Fruit fly (Drosophila melanogaster): ENCODE results near the gene CG31704.

Gene CG31704

DNA sequence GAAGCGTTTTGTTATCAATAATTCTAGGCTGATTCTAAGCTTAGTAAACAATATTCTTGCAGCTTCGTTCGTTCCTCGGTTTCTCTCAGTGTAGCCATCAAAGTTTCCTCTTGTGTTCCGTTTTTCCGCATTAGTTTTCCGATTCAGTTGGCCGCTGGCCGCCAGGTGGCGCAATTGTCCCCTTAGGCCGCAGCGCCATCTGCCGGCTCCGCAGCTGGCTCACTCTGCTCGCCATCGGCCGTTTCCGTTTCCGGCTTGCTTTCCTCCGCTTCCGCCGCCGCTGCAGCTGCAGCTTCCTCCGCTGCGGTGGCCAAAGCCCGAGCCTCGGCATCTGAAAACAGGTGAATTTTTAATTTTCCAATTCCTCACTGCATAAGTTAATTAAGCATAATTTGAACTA, 24.1 kb upstream of the CG31704 start (continued):
- TF ChIP-seq disco-r (GFP tag; optimal IDR thresholded peaks at IDR 0.05) (peak; percentile 94), CG31388 (GFP tag; optimal IDR thresholded peaks at IDR 0.05) (peak; percentile 81), CG6791 (GFP tag; IDR thresholded peaks at IDR 0.05; ENCODE audit: partially characterized antibody) (peak; percentile 48; the same call in 1 of the 3 replicates), chm (GFP tag; IDR thresholded peaks at IDR 0.05) (peak; percentile 98), Hr3 (GFP tag; optimal IDR thresholded peaks at IDR 0.05) (peak; percentile 87), Hsf (GFP tag; optimal IDR thresholded peaks at IDR 0.05) (peak; percentile 92), CG12942 (GFP tag; optimal IDR thresholded peaks at IDR 0.05) (peak; percentile 85), abd-A (tag; optimal IDR thresholded peaks at IDR 0.05) (peak; percentile 35), Atf-2 (GFP tag; optimal IDR thresholded peaks at IDR 0.05) (peak; percentile 78), CG6175 (GFP tag; IDR thresholded peaks at IDR 0.05) (peak; percentile 78), Sry-β (GFP tag; optimal IDR thresholded peaks at IDR 0.05) (peak; percentile 77), CG18011 (GFP tag; optimal IDR thresholded peaks at IDR 0.05) (peak; percentile 80), cato (GFP tag; optimal IDR thresholded peaks at IDR 0.05; ENCODE audit: borderline replicate concordance) (peak; percentile 94), vvl (GFP tag; IDR thresholded peaks at IDR 0.05) (peak; percentile 95), CG14441 (GFP tag; IDR thresholded peaks at IDR 0.05) (peak; percentile 89), CrebB (tag; optimal IDR thresholded peaks at IDR 0.05) (peak; percentile 89), tgo (GFP tag; IDR thresholded peaks at IDR 0.05) (peak; percentile 74), CG8290 (GFP tag; optimal IDR thresholded peaks at IDR 0.05) (peak; percentile 92), CG8290 (tag; optimal IDR thresholded peaks at IDR 0.05) (peak; percentile 91 to 98), CG2129 (GFP tag; IDR thresholded peaks at IDR 0.05; ENCODE audit: partially characterized antibody) (no peak), Camta (GFP tag; optimal IDR thresholded peaks at IDR 0.05) (peak; percentile 97), CG3407 (GFP tag; optimal IDR thresholded peaks at IDR 0.05) (peak; percentile 95), Mes4 (GFP tag; optimal IDR thresholded peaks at IDR 0.05) (peak; percentile 98), HLH54F (GFP tag; optimal IDR thresholded peaks at IDR 0.05) (peak; percentile 76), cas (GFP tag; IDR thresholded peaks at IDR 0.05) (peak; percentile 67), CG2889 (GFP tag; IDR thresholded peaks at IDR 0.05) (peak; percentile 74), exex (tag; optimal IDR thresholded peaks at IDR 0.05) (peak; percentile 30), ATbp (GFP tag; optimal IDR thresholded peaks at IDR 0.05) (peak; percentile 98), CG3838 (GFP tag; optimal IDR thresholded peaks at IDR 0.05) (peak; percentile 86), sima (GFP tag; optimal IDR thresholded peaks at IDR 0.05) (peak; percentile 84), CG14050 (GFP tag; IDR thresholded peaks at IDR 0.05) (peak; percentile 89), CG10959 (GFP tag; IDR thresholded peaks at IDR 0.05) (peak; percentile 94), lov (optimal IDR thresholded peaks at IDR 0.05) (no peak), lov (GFP tag; IDR thresholded peaks at IDR 0.05) (peak; percentile 99), jing (GFP tag; optimal IDR thresholded peaks at IDR 0.05) (peak; percentile 87), E2f2 (GFP tag; IDR thresholded peaks at IDR 0.05) (peak; percentile 62), CG12155 (GFP tag; optimal IDR thresholded peaks at IDR 0.05) (peak; percentile 78), CG1832 (GFP tag; optimal IDR thresholded peaks at IDR 0.05) (peak; percentile 32), CG8944 (GFP tag; optimal IDR thresholded peaks at IDR 0.05) (peak; percentile 94), CG2712 (tag; optimal IDR thresholded peaks at IDR 0.05) (peak; percentile 92), nmo (GFP tag; optimal IDR thresholded peaks at IDR 0.05) (peak; percentile 90), H2.0 (GFP tag; IDR thresholded peaks at IDR 0.05) (peak; percentile 87), CG12236 (GFP tag; optimal IDR thresholded peaks at IDR 0.05) (peak; percentile 96), gem (tag; optimal IDR thresholded peaks at IDR 0.05) (peak; percentile 77), CG17802 (tag; optimal IDR thresholded peaks at IDR 0.05) (peak; percentile 91), CG7987 (GFP tag; optimal IDR thresholded peaks at IDR 0.05) (peak; percentile 97), CG3726 (GFP tag; IDR thresholded peaks at IDR 0.05) (peak; percentile 90; the same call in 2 of the 3 replicates), Meics (GFP tag; optimal IDR thresholded peaks at IDR 0.05) (peak; percentile 96), CG4404 (GFP tag; IDR thresholded peaks at IDR 0.05) (peak; percentile 76), CG11723 (GFP tag; optimal IDR thresholded peaks at IDR 0.05) (peak; percentile 97), CG10274 (GFP tag; optimal IDR thresholded peaks at IDR 0.05) (peak; percentile 92), rib (GFP tag; IDR thresholded peaks at IDR 0.05) (0 out of 2 replicates have a peak, but pooled peaks have one; percentile 19)
